Fruit fly (Drosophila melanogaster) whole organism, embryonic: Measurements from ENCODE around the gene pnr.
A peak's percentile ranks its signal among the peaks of the same experiment; 100 is the strongest.

Experiments used
- Atf-2 ChIP-seq: fragments of 200-800 bp; sonication (Bioruptor generic); optimal IDR thresholded peaks from 2 replicates; lab custom pipeline; 2016; ENCODE audit warnings: missing biosample characterization, missing genetic modification characterization
- Bgb ChIP-seq: fragments of 200-800 bp; sonication (Bioruptor generic); IDR thresholded peaks from 2 replicates; pipeline ENCODE4 v1.3.6; 2022; ENCODE audit warnings: missing biosample characterization, missing genetic modification characterization; ENCODE audit not compliant: partially characterized antibody
- CG10147 ChIP-seq: fragments of 200-800 bp; sonication (Bioruptor generic); optimal IDR thresholded peaks from 2 replicates; lab custom pipeline; 2019; ENCODE audit warnings: missing biosample characterization, mild to moderate bottlenecking, missing genetic modification characterization, moderate library complexity
- CG10321 ChIP-seq: fragments of 200-800 bp; sonication (Bioruptor generic); IDR thresholded peaks from 2 replicates; pipeline ENCODE4 v1.3.6; 2022; ENCODE audit warnings: missing biosample characterization, missing genetic modification characterization
- CG10366 ChIP-seq: fragments of 200-800 bp; sonication (Bioruptor generic); IDR thresholded peaks from 2 replicates; pipeline ENCODE4 v1.3.6; 2022; ENCODE audit warnings: missing biosample characterization, missing genetic modification characterization
- CG11093 ChIP-seq: fragments of 200-800 bp; sonication (Bioruptor generic); IDR thresholded peaks from 3 replicates; pipeline ENCODE4 v1.3.6; 2022; ENCODE audit warnings: missing biosample characterization, missing genetic modification characterization
- CG11504 ChIP-seq: fragments of 200-800 bp; sonication (Bioruptor generic); optimal IDR thresholded peaks from 3 replicates; lab custom pipeline; 2019; ENCODE audit warnings: missing biosample characterization, mild to moderate bottlenecking, missing genetic modification characterization, moderate library complexity
- CG11696 ChIP-seq: fragments of 200-800 bp; sonication (Bioruptor generic); IDR thresholded peaks from 2 replicates; pipeline ENCODE4 v1.3.6; 2022; ENCODE audit warnings: missing biosample characterization, missing genetic modification characterization
- CG13287 ChIP-seq: fragments of 200-800 bp; sonication (Bioruptor generic); IDR thresholded peaks from 2 replicates; pipeline ENCODE4 v1.3.6; 2022; ENCODE audit warnings: missing biosample characterization, missing genetic modification characterization; ENCODE audit not compliant: partially characterized antibody
- CG15269 ChIP-seq: fragments of 200-800 bp; sonication (Bioruptor generic); optimal IDR thresholded peaks from 2 replicates; lab custom pipeline; 2018; ENCODE audit warnings: missing biosample characterization, mild to moderate bottlenecking, missing genetic modification characterization, moderate library complexity
- CG1603 ChIP-seq: fragments of 200-800 bp; sonication (Bioruptor generic); optimal IDR thresholded peaks from 2 replicates; lab custom pipeline; 2019; ENCODE audit warnings: missing biosample characterization, mild to moderate bottlenecking, missing genetic modification characterization, moderate library complexity
- CG18619 ChIP-seq: fragments of 200-800 bp; sonication (Bioruptor generic); optimal IDR thresholded peaks from 3 replicates; lab custom pipeline; 2017; ENCODE audit warnings: missing biosample characterization, mild to moderate bottlenecking, missing genetic modification characterization
- CG2202 ChIP-seq: fragments of 200-800 bp; sonication (Bioruptor generic); optimal IDR thresholded peaks from 2 replicates; lab custom pipeline; 2018; ENCODE audit warnings: missing biosample characterization, mild to moderate bottlenecking, missing genetic modification characterization
- CG2712 ChIP-seq: fragments of 200-800 bp; optimal IDR thresholded peaks from 3 replicates; lab custom pipeline; 2019; ENCODE audit warnings: missing biosample characterization, mild to moderate bottlenecking, missing genetic modification characterization, moderate library complexity
- CG31441 ChIP-seq: fragments of 200-800 bp; sonication (Bioruptor generic); IDR thresholded peaks from 2 replicates; pipeline ENCODE4 v1.3.6; 2022; ENCODE audit warnings: missing biosample characterization, missing genetic modification characterization
- CG4854 ChIP-seq: fragments of 200-800 bp; sonication (Bioruptor generic); optimal IDR thresholded peaks from 2 replicates; lab custom pipeline; 2016; ENCODE audit warnings: missing biosample characterization, missing genetic modification characterization, inconsistent platforms
- CG6254 ChIP-seq: fragments of 200-800 bp; sonication (Bioruptor generic); optimal IDR thresholded peaks from 3 replicates; lab custom pipeline; 2017; ENCODE audit warnings: mild to moderate bottlenecking, missing biosample characterization, missing genetic modification reagents, missing genetic modification characterization
- CG6654 ChIP-seq: fragments of 200-800 bp; sonication (Bioruptor generic); optimal IDR thresholded peaks from 2 replicates; lab custom pipeline; 2017; ENCODE audit warnings: missing biosample characterization, mild to moderate bottlenecking, missing genetic modification characterization
- CG6689 ChIP-seq: fragments of 200-800 bp; sonication (Bioruptor generic); IDR thresholded peaks from 2 replicates; pipeline ENCODE4 v1.3.6; 2022; ENCODE audit warnings: missing biosample characterization, missing genetic modification characterization
- CG9932 ChIP-seq: fragments of 200-800 bp; sonication (Bioruptor generic); IDR thresholded peaks from 2 replicates; pipeline ENCODE4 v1.3.6; 2022; ENCODE audit warnings: missing biosample characterization, missing genetic modification characterization
- ERR ChIP-seq: fragments of 200-800 bp; sonication (Bioruptor generic); optimal IDR thresholded peaks from 2 replicates; lab custom pipeline; 2016; ENCODE audit warnings: missing biosample characterization, missing genetic modification characterization
- HLHmδ ChIP-seq: fragments of 200-800 bp; sonication (Bioruptor generic); optimal IDR thresholded peaks from 2 replicates; lab custom pipeline; 2018; ENCODE audit warnings: missing biosample characterization, mild to moderate bottlenecking, missing genetic modification characterization, moderate library complexity
- Mad ChIP-seq: fragments of 200-800 bp; sonication (Bioruptor generic); optimal IDR thresholded peaks from 2 replicates; lab custom pipeline; 2016; ENCODE audit warnings: missing biosample characterization, missing genetic modification characterization
- Myb ChIP-seq: fragments of 200-800 bp; sonication (Bioruptor generic); optimal IDR thresholded peaks from 2 replicates; lab custom pipeline; 2016; ENCODE audit warnings: missing biosample characterization, missing genetic modification characterization
- Nf-YB ChIP-seq: fragments of 200-800 bp; sonication (Bioruptor generic); optimal IDR thresholded peaks from 3 replicates; lab custom pipeline; 2019; ENCODE audit warnings: missing biosample characterization, mild to moderate bottlenecking, missing genetic modification characterization, moderate library complexity
- Nf-YC ChIP-seq: fragments of 200-800 bp; optimal IDR thresholded peaks from 3 replicates; lab custom pipeline; 2019; ENCODE audit warnings: missing biosample characterization, mild to moderate bottlenecking, missing genetic modification characterization, moderate library complexity
- NfI ChIP-seq: fragments of 200-800 bp; sonication (Bioruptor generic); optimal IDR thresholded peaks from 3 replicates; lab custom pipeline; 2018; ENCODE audit warnings: missing biosample characterization, mild to moderate bottlenecking, missing genetic modification characterization, moderate library complexity
- Rx ChIP-seq: fragments of 200-800 bp; sonication (Bioruptor generic); IDR thresholded peaks from 2 replicates; pipeline ENCODE4 v1.3.6; 2022; ENCODE audit warnings: missing biosample characterization, missing genetic modification characterization
- Sox102F ChIP-seq: fragments of 200-800 bp; sonication (Bioruptor generic); optimal IDR thresholded peaks from 2 replicates; lab custom pipeline; 2018; ENCODE audit warnings: missing biosample characterization, mild to moderate bottlenecking, missing genetic modification characterization, moderate library complexity
- Spps ChIP-seq: fragments of 200-800 bp; sonication (Bioruptor generic); optimal IDR thresholded peaks from 2 replicates; lab custom pipeline; 2018; ENCODE audit warnings: missing biosample characterization, mild to moderate bottlenecking, missing genetic modification characterization
- Sry-δ ChIP-seq: fragments of 200-800 bp; sonication (Bioruptor generic); optimal IDR thresholded peaks from 2 replicates; lab custom pipeline; 2016; ENCODE audit warnings: missing biosample characterization, missing genetic modification characterization
- abd-A ChIP-seq: fragments of 200-800 bp; sonication (Bioruptor generic); optimal IDR thresholded peaks from 3 replicates; lab custom pipeline; 2019; ENCODE audit warnings: missing biosample characterization, mild to moderate bottlenecking, missing genetic modification characterization, moderate library complexity
- ash1 ChIP-seq: fragments of 200-800 bp; sonication (Bioruptor generic); optimal IDR thresholded peaks from 2 replicates; lab custom pipeline; 2018; ENCODE audit warnings: missing biosample characterization, mild to moderate bottlenecking, missing genetic modification characterization
- az2 ChIP-seq: fragments of 200-800 bp; sonication (Bioruptor generic); optimal IDR thresholded peaks from 3 replicates; lab custom pipeline; 2016; ENCODE audit warnings: missing biosample characterization, missing genetic modification characterization
- bab2 ChIP-seq: fragments of 200-800 bp; sonication (Bioruptor generic); optimal IDR thresholded peaks from 2 replicates; lab custom pipeline; 2016; ENCODE audit warnings: missing biosample characterization, missing genetic modification characterization
- cad ChIP-seq: fragments of >200 bp; optimal IDR thresholded peaks from 2 replicates; lab custom pipeline; 2017; ENCODE audit warnings: missing biosample characterization, missing genetic modification characterization
- dan ChIP-seq: fragments of 200-800 bp; sonication (Bioruptor generic); IDR thresholded peaks from 2 replicates; pipeline ENCODE4 v1.3.6; 2022; ENCODE audit warnings: missing biosample characterization, missing genetic modification characterization
- dimm ChIP-seq: fragments of 200-800 bp; sonication (Bioruptor generic); IDR thresholded peaks from 2 replicates; pipeline ENCODE4 v1.3.6; 2022; ENCODE audit warnings: missing biosample characterization, missing genetic modification characterization
- dpn ChIP-seq, 2 experiments: fragments of 200-800 bp; sonication (Bioruptor generic); optimal IDR thresholded peaks; 3 replicates each; lab custom pipeline; 2016; ENCODE audit warnings: missing biosample characterization in 2 of 2, missing genetic modification characterization in 2 of 2
- fru ChIP-seq: fragments of >200 bp; optimal IDR thresholded peaks from 2 replicates; lab custom pipeline; 2017
- gfzf ChIP-seq: fragments of 200-800 bp; sonication (Bioruptor generic); optimal IDR thresholded peaks from 2 replicates; lab custom pipeline; 2016; ENCODE audit warnings: missing biosample characterization, mild to moderate bottlenecking, missing genetic modification characterization, moderate library complexity
- lmd ChIP-seq: fragments of 200-800 bp; sonication (Bioruptor generic); IDR thresholded peaks from 2 replicates; pipeline ENCODE4 v1.3.6; 2022; ENCODE audit warnings: missing biosample characterization, missing genetic modification characterization
- nmo ChIP-seq: fragments of 200-800 bp; sonication (Bioruptor generic); optimal IDR thresholded peaks from 2 replicates; lab custom pipeline; 2018; ENCODE audit warnings: missing biosample characterization, mild to moderate bottlenecking, missing genetic modification characterization, moderate library complexity
- pum ChIP-seq: fragments of 200-800 bp; sonication (Bioruptor generic); optimal IDR thresholded peaks from 2 replicates; lab custom pipeline; 2016; ENCODE audit warnings: missing biosample characterization, missing genetic modification characterization
- slbo ChIP-seq: fragments of 200-800 bp; sonication (Bioruptor generic); IDR thresholded peaks from 2 replicates; pipeline ENCODE4 v1.3.6; 2022; ENCODE audit warnings: missing biosample characterization, missing genetic modification characterization
- slp2 ChIP-seq: fragments of 200-800 bp; sonication (Bioruptor generic); optimal IDR thresholded peaks from 2 replicates; lab custom pipeline; 2016; ENCODE audit warnings: missing biosample characterization, missing genetic modification characterization
- sqz ChIP-seq: fragments of 200-800 bp; sonication (Bioruptor generic); optimal IDR thresholded peaks from 3 replicates; lab custom pipeline; 2018; ENCODE audit warnings: missing biosample characterization, mild to moderate bottlenecking, missing genetic modification characterization
- sr ChIP-seq: fragments of 200-800 bp; sonication (Bioruptor generic); IDR thresholded peaks from 3 replicates; pipeline ENCODE4 v1.3.6; 2022; ENCODE audit warnings: missing biosample characterization, missing genetic modification characterization
- sug ChIP-seq: fragments of 200-800 bp; optimal IDR thresholded peaks from 2 replicates; lab custom pipeline; 2019; ENCODE audit warnings: missing biosample characterization, mild to moderate bottlenecking, missing genetic modification characterization, moderate library complexity
- trem ChIP-seq: fragments of 200-800 bp; optimal IDR thresholded peaks from 3 replicates; lab custom pipeline; 2019; ENCODE audit warnings: missing biosample characterization, mild to moderate bottlenecking, missing genetic modification characterization, moderate library complexity
- twi ChIP-seq: fragments of 200-800 bp; optimal IDR thresholded peaks from 2 replicates; lab custom pipeline; 2019; ENCODE audit warnings: missing biosample characterization, mild to moderate bottlenecking, missing genetic modification characterization, moderate library complexity
- zfh2 ChIP-seq: fragments of 200-800 bp; sonication (Bioruptor generic); optimal IDR thresholded peaks from 2 replicates; lab custom pipeline; 2016; ENCODE audit warnings: missing biosample characterization, missing genetic modification characterization

The pnr gene

DNA sequence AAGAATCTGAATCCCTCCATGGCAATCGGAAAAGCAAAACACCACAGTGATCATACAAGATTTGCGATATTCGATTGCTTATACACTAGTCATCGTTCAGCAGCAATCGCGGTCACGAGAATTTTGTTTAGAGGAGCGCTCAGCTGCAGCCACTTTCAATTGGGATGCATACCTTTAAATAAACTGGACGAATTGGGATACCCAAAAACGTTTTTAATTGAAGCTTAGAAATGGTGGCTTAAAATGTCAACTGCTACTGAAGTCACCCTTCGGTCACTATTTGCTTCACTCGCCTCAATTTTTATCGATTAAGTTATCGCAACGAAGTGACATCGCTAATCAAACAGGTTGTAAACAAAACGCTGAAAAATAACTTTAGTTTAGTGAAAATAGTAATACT is 23.5 kb downstream of the pnr start, which contains the start of the genes IKKbeta and CG5013 (continued):
- TF ChIP-seq Atf-2 (GFP tag; lab: Kevin White, UChicago) (peak; percentile 12), CG10147 (GFP tag; lab: Kevin White, UChicago) (peak; percentile 50), CG6654 (no peak), sr (GFP tag; lab: Robert Waterston, UW) (no peak), zfh2 (peak; percentile 79), trem (tag; lab: Kevin White, UChicago) (peak; percentile 74), slp2 (peak; percentile 7), bab2 (GFP tag; lab: Kevin White, UChicago) (peak; percentile 37), twi (tag; lab: Kevin White, UChicago) (peak; percentile 26), nmo (GFP tag; lab: Kevin White, UChicago) (peak; percentile 83), gfzf (GFP tag; lab: Kevin White, UChicago) (peak; percentile 46), sug (tag; lab: Kevin White, UChicago) (no peak), cad (GFP tag; lab: Kevin White, UChicago) (no peak), CG11093 (GFP tag; lab: Robert Waterston, UW) (no peak), Nf-YC (tag; lab: Kevin White, UChicago) (peak; percentile 50), CG11696 (GFP tag; lab: Robert Waterston, UW) (no peak), Bgb (GFP tag; lab: Robert Waterston, UW) (peak; percentile 76), CG11504 (tag; lab: Kevin White, UChicago) (peak; percentile 53), pum (GFP tag; lab: Kevin White, UChicago) (peak; percentile 29), Spps (tag; lab: Kevin White, UChicago) (no peak), Sox102F (GFP tag; lab: Kevin White, UChicago) (no peak), dimm (GFP tag; lab: Robert Waterston, UW) (no peak), Nf-YB (GFP tag; lab: Kevin White, UChicago) (no peak), CG2712 (tag; lab: Kevin White, UChicago) (peak; percentile 50), CG13287 (GFP tag; lab: Robert Waterston, UW) (peak; percentile 85), sqz (GFP tag; lab: Kevin White, UChicago) (no peak), dpn (GFP tag; optimal IDR thresholded peaks at IDR 0.05; lab: Kevin White, UChicago) (peak; percentile 67 to 68), fru (lab: Kevin White, UChicago) (no peak), CG4854 (GFP tag; lab: Kevin White, UChicago) (no peak), CG31441 (GFP tag; lab: Robert Waterston, UW) (peak; percentile 98), CG10321 (GFP tag; lab: Robert Waterston, UW) (no peak), CG1603 (tag; lab: Kevin White, UChicago) (peak; percentile 73), Myb (GFP tag; lab: Kevin White, UChicago) (peak; percentile 43), slbo (GFP tag; lab: Robert Waterston, UW) (peak; percentile 72), CG15269 (tag; lab: Kevin White, UChicago) (no peak), HLHmδ (GFP tag; lab: Kevin White, UChicago) (no peak), lmd (GFP tag; lab: Robert Waterston, UW) (peak; percentile 33; the same call in 1 of the 2 replicates), CG6689 (GFP tag; lab: Robert Waterston, UW) (0 out of 2 replicates have a peak, but pooled peaks have one; percentile 41), Rx (GFP tag; lab: Robert Waterston, UW) (no peak), NfI (GFP tag; lab: Kevin White, UChicago) (peak; percentile 8), abd-A (tag; lab: Kevin White, UChicago) (no peak), ERR (GFP tag; lab: Kevin White, UChicago) (peak; percentile 19), CG6254 (GFP tag; lab: Kevin White, UChicago) (no peak), CG9932 (peak; percentile 73), CG10366 (GFP tag; lab: Robert Waterston, UW) (peak; percentile 29; the same call in 1 of the 2 replicates), az2 (GFP tag; lab: Kevin White, UChicago) (peak; percentile 26), Sry-δ (peak; percentile 98), dan (GFP tag; lab: Robert Waterston, UW) (no peak), CG2202 (tag; lab: Kevin White, UChicago) (no peak), Mad (GFP tag; lab: Kevin White, UChicago) (no peak), ash1 (GFP tag; lab: Kevin White, UChicago) (no peak), CG18619 (GFP tag; lab: Kevin White, UChicago) (peak; percentile 5)
